Worm (Caenorhabditis elegans) whole organism, L4/young adult: ENCODE results near the gene B0238.9.

Experiments
- dao-5 ChIP-seq: sonication (generic microtip); optimal IDR thresholded peaks from 2 replicates; lab custom pipeline; 2016; ENCODE audit warnings: missing genotype, missing genetic modification characterization, moderate library complexity, missing compliant biosample characterization
- him-1 ChIP-seq: sonication (generic microtip); optimal IDR thresholded peaks from 2 replicates; lab custom pipeline; 2016; ENCODE audit warnings: missing genotype, missing genetic modification reagents, missing genetic modification characterization, missing compliant biosample characterization

- no peak for TF ChIP-seq him-1 (tag; lab: Kevin White, UChicago)
- no peak for TF ChIP-seq dao-5
Observed at ce11 chrV:5295940-5296339, 18.0 kb upstream of the B0238.9 start.
